Fruit fly (Drosophila melanogaster) whole organism, embryonic: ENCODE results near the gene Esyt2.

Source experiments
- Abd-B ChIP-seq: fragments of 200-800 bp; sonication (Bioruptor generic); optimal IDR thresholded peaks from 2 replicates; lab custom pipeline; 2018; ENCODE audit warnings: missing biosample characterization, mild to moderate bottlenecking, missing genetic modification characterization, moderate library complexity
- CG10147 ChIP-seq: fragments of 200-800 bp; sonication (Bioruptor generic); optimal IDR thresholded peaks from 2 replicates; lab custom pipeline; 2019; ENCODE audit warnings: missing biosample characterization, mild to moderate bottlenecking, missing genetic modification characterization, moderate library complexity
- CG10274 ChIP-seq: fragments of 200-800 bp; sonication (Bioruptor generic); optimal IDR thresholded peaks from 3 replicates; lab custom pipeline; 2017; ENCODE audit warnings: missing biosample characterization, mild to moderate bottlenecking, missing genetic modification characterization
- CG11504 ChIP-seq: fragments of 200-800 bp; sonication (Bioruptor generic); optimal IDR thresholded peaks from 3 replicates; lab custom pipeline; 2019; ENCODE audit warnings: missing biosample characterization, mild to moderate bottlenecking, missing genetic modification characterization, moderate library complexity
- CG11696 ChIP-seq: fragments of 200-800 bp; sonication (Bioruptor generic); IDR thresholded peaks from 2 replicates; pipeline ENCODE4 v1.3.6; 2022; ENCODE audit warnings: missing biosample characterization, missing genetic modification characterization
- CG12219 ChIP-seq: fragments of 200-800 bp; sonication (Bioruptor generic); optimal IDR thresholded peaks from 3 replicates; lab custom pipeline; 2018; ENCODE audit warnings: missing biosample characterization, mild to moderate bottlenecking, missing genetic modification characterization
- CG13775 ChIP-seq: fragments of 200-800 bp; sonication (Bioruptor generic); optimal IDR thresholded peaks from 3 replicates; lab custom pipeline; 2017; ENCODE audit warnings: missing biosample characterization, mild to moderate bottlenecking, missing genetic modification characterization
- CG14014 ChIP-seq: fragments of 200-800 bp; sonication (Bioruptor generic); IDR thresholded peaks from 2 replicates; pipeline ENCODE4 v1.3.6; 2022; ENCODE audit warnings: missing biosample characterization, missing genetic modification characterization
- CG17385 ChIP-seq: fragments of 200-800 bp; sonication (Bioruptor generic); optimal IDR thresholded peaks from 3 replicates; lab custom pipeline; 2018; ENCODE audit warnings: missing biosample characterization, mild to moderate bottlenecking, missing genetic modification characterization
- CG18619 ChIP-seq: fragments of 200-800 bp; sonication (Bioruptor generic); optimal IDR thresholded peaks from 3 replicates; lab custom pipeline; 2017; ENCODE audit warnings: missing biosample characterization, mild to moderate bottlenecking, missing genetic modification characterization
- CG31388 ChIP-seq: fragments of 200-800 bp; sonication (Bioruptor generic); optimal IDR thresholded peaks from 2 replicates; lab custom pipeline; 2016; ENCODE audit warnings: missing biosample characterization, missing genetic modification characterization
- CG3838 ChIP-seq: fragments of 200-800 bp; sonication (Bioruptor generic); optimal IDR thresholded peaks from 3 replicates; lab custom pipeline; 2016; ENCODE audit warnings: missing biosample characterization, missing genetic modification characterization
- CG4360 ChIP-seq: fragments of 200-800 bp; sonication (Bioruptor generic); IDR thresholded peaks from 2 replicates; pipeline ENCODE4 v1.3.6; 2022; ENCODE audit warnings: missing biosample characterization, missing genetic modification characterization
- CG4404 ChIP-seq: fragments of 200-800 bp; sonication (Bioruptor generic); IDR thresholded peaks from 2 replicates; pipeline ENCODE4 v1.3.6; 2022; ENCODE audit warnings: missing biosample characterization, missing genetic modification characterization
- CG6683 ChIP-seq: fragments of 200-800 bp; sonication (Bioruptor generic); optimal IDR thresholded peaks from 2 replicates; lab custom pipeline; 2017; ENCODE audit warnings: missing biosample characterization, mild to moderate bottlenecking, missing genetic modification characterization, missing genetic modification reagents
- CG7357 ChIP-seq: fragments of 200-800 bp; sonication (Bioruptor generic); IDR thresholded peaks from 3 replicates; pipeline ENCODE4 v1.3.6; 2022; ENCODE audit warnings: missing biosample characterization, missing genetic modification characterization
- CG8924 ChIP-seq: fragments of 200-800 bp; optimal IDR thresholded peaks from 3 replicates; lab custom pipeline; 2019; ENCODE audit warnings: missing biosample characterization, mild to moderate bottlenecking, missing genetic modification characterization, moderate library complexity
- CG9817 ChIP-seq: fragments of 200-800 bp; sonication (Bioruptor generic); optimal IDR thresholded peaks from 2 replicates; lab custom pipeline; 2018; ENCODE audit warnings: missing biosample characterization, mild to moderate bottlenecking, missing genetic modification characterization, moderate library complexity
- CkIIα-i1 ChIP-seq: fragments of 200-800 bp; sonication (Bioruptor generic); IDR thresholded peaks from 2 replicates; pipeline ENCODE4 v1.3.6; 2022; ENCODE audit warnings: missing biosample characterization, missing genetic modification characterization
- CrebB ChIP-seq: fragments of 200-800 bp; sonication (Bioruptor generic); optimal IDR thresholded peaks from 3 replicates; lab custom pipeline; 2018; ENCODE audit warnings: missing biosample characterization, mild to moderate bottlenecking, missing genetic modification characterization
- D ChIP-seq, 2 experiments: fragments of 200-800 bp in 1 of 2; fragments of >200 bp in 1 of 2; sonication (Bioruptor generic) in 1 of 2; optimal IDR thresholded peaks; 2 replicates in 1 of 2; 3 replicates in 1 of 2; lab custom pipeline; 2017; ENCODE audit warnings: mild to moderate bottlenecking in 1 of 2, missing biosample characterization in 1 of 2, missing genetic modification characterization in 1 of 2, missing genetic modification reagents in 1 of 2
- E2f1 ChIP-seq: fragments of 200-800 bp; sonication (Bioruptor generic); IDR thresholded peaks from 2 replicates; pipeline ENCODE4 v1.3.6; 2022; ENCODE audit warnings: missing biosample characterization, missing genetic modification characterization
- Hand ChIP-seq: fragments of 200-800 bp; sonication (Bioruptor generic); optimal IDR thresholded peaks from 2 replicates; lab custom pipeline; 2017; ENCODE audit warnings: mild to moderate bottlenecking, missing biosample characterization, missing genetic modification reagents, missing genetic modification characterization
- Hsf ChIP-seq: fragments of 200-800 bp; sonication (Bioruptor generic); optimal IDR thresholded peaks from 3 replicates; lab custom pipeline; 2016; ENCODE audit warnings: missing biosample characterization, missing genetic modification characterization
- Meics ChIP-seq: fragments of 200-800 bp; sonication (Bioruptor generic); optimal IDR thresholded peaks from 2 replicates; lab custom pipeline; 2017; ENCODE audit warnings: missing biosample characterization, mild to moderate bottlenecking, missing genetic modification characterization
- Scr ChIP-seq: fragments of 200-800 bp; sonication (Bioruptor generic); IDR thresholded peaks from 2 replicates; pipeline ENCODE4 v1.3.6; 2022; ENCODE audit warnings: missing biosample characterization, missing genetic modification characterization; ENCODE audit not compliant: partially characterized antibody
- Side ChIP-seq: fragments of 200-800 bp; sonication (Bioruptor generic); optimal IDR thresholded peaks from 2 replicates; lab custom pipeline; 2016; ENCODE audit warnings: missing biosample characterization, missing genetic modification characterization
- Sry-δ ChIP-seq: fragments of 200-800 bp; sonication (Bioruptor generic); optimal IDR thresholded peaks from 2 replicates; lab custom pipeline; 2016; ENCODE audit warnings: missing biosample characterization, missing genetic modification characterization
- Xrp1 ChIP-seq: fragments of 200-800 bp; sonication (Bioruptor generic); IDR thresholded peaks from 2 replicates; pipeline ENCODE4 v1.3.6; 2022; ENCODE audit warnings: missing biosample characterization, missing genetic modification characterization
- ac ChIP-seq: fragments of 200-800 bp; sonication (Bioruptor generic); optimal IDR thresholded peaks from 3 replicates; lab custom pipeline; 2017; ENCODE audit warnings: missing biosample characterization, mild to moderate bottlenecking, missing genetic modification characterization
- ara ChIP-seq: fragments of 200-800 bp; sonication (Bioruptor generic); IDR thresholded peaks from 2 replicates; pipeline ENCODE4 v1.3.6; 2022; ENCODE audit warnings: missing biosample characterization, missing genetic modification characterization
- bab2 ChIP-seq: fragments of 200-800 bp; sonication (Bioruptor generic); optimal IDR thresholded peaks from 2 replicates; lab custom pipeline; 2016; ENCODE audit warnings: missing biosample characterization, missing genetic modification characterization
- bbx ChIP-seq: fragments of 200-800 bp; sonication (Bioruptor generic); IDR thresholded peaks from 2 replicates; pipeline ENCODE4 v1.3.6; 2022; ENCODE audit warnings: missing biosample characterization, missing genetic modification characterization; ENCODE audit not compliant: partially characterized antibody
- cad ChIP-seq: fragments of >200 bp; optimal IDR thresholded peaks from 2 replicates; lab custom pipeline; 2017; ENCODE audit warnings: missing biosample characterization, missing genetic modification characterization
- chif ChIP-seq, 2 experiments: fragments of 200-800 bp; sonication (Bioruptor generic); optimal IDR thresholded peaks; 3 replicates each; lab custom pipeline; 2016; ENCODE audit warnings: missing biosample characterization in 2 of 2, missing genetic modification characterization in 2 of 2
- fd64A ChIP-seq: fragments of 200-800 bp; sonication (Bioruptor generic); optimal IDR thresholded peaks from 3 replicates; lab custom pipeline; 2018; ENCODE audit warnings: missing biosample characterization, mild to moderate bottlenecking, missing genetic modification characterization
- gsb-n ChIP-seq: fragments of 200-800 bp; sonication (Bioruptor generic); optimal IDR thresholded peaks from 3 replicates; lab custom pipeline; 2018; ENCODE audit warnings: missing biosample characterization, mild to moderate bottlenecking, missing genetic modification characterization
- kni ChIP-seq: fragments of 200-800 bp; sonication (Bioruptor generic); optimal IDR thresholded peaks from 3 replicates; lab custom pipeline; 2017; ENCODE audit warnings: mild to moderate bottlenecking, missing biosample characterization, missing genetic modification reagents, missing genetic modification characterization
- lola ChIP-seq, 3 experiments: fragments of >200 bp in 2 of 3; fragments of 200-800 bp in 1 of 3; sonication (Bioruptor generic) in 1 of 3; optimal IDR thresholded peaks; 2 replicates each; lab custom pipeline; 2017 to 2019; ENCODE audit warnings: missing biosample characterization in 3 of 3, missing genetic modification characterization in 3 of 3, mild to moderate bottlenecking in 1 of 3, moderate library complexity in 1 of 3
- mld ChIP-seq: fragments of 200-800 bp; sonication (Bioruptor generic); IDR thresholded peaks from 3 replicates; pipeline ENCODE4 v1.3.6; 2022; ENCODE audit warnings: missing biosample characterization, missing genetic modification characterization; ENCODE audit not compliant: partially characterized antibody
- nau ChIP-seq: fragments of 200-800 bp; sonication (Bioruptor generic); optimal IDR thresholded peaks from 3 replicates; lab custom pipeline; 2017; ENCODE audit warnings: missing biosample characterization, mild to moderate bottlenecking, missing genetic modification characterization, missing genetic modification reagents
- nerfin-1 ChIP-seq: fragments of 200-800 bp; sonication (Bioruptor generic); optimal IDR thresholded peaks from 3 replicates; lab custom pipeline; 2019; ENCODE audit warnings: missing biosample characterization, mild to moderate bottlenecking, missing genetic modification characterization, moderate library complexity
- otp ChIP-seq: fragments of 200-800 bp; sonication (Bioruptor generic); IDR thresholded peaks from 3 replicates; pipeline ENCODE4, ENCODE4 v1.3.6; 2022; ENCODE audit warnings: missing biosample characterization, missing genetic modification characterization
- pros ChIP-seq: fragments of 200-800 bp; sonication (Bioruptor generic); optimal IDR thresholded peaks from 3 replicates; lab custom pipeline; 2019; ENCODE audit warnings: missing biosample characterization, mild to moderate bottlenecking, missing genetic modification characterization, moderate library complexity
- pum ChIP-seq: fragments of 200-800 bp; sonication (Bioruptor generic); optimal IDR thresholded peaks from 2 replicates; lab custom pipeline; 2016; ENCODE audit warnings: missing biosample characterization, missing genetic modification characterization
- seq ChIP-seq: fragments of 200-800 bp; sonication (Bioruptor generic); IDR thresholded peaks from 2 replicates; pipeline ENCODE4 v1.3.6; 2022; ENCODE audit warnings: missing biosample characterization, missing genetic modification characterization
- slp2 ChIP-seq: fragments of 200-800 bp; sonication (Bioruptor generic); optimal IDR thresholded peaks from 2 replicates; lab custom pipeline; 2016; ENCODE audit warnings: missing biosample characterization, missing genetic modification characterization
- tap ChIP-seq: fragments of 200-800 bp; optimal IDR thresholded peaks from 3 replicates; lab custom pipeline; 2019; ENCODE audit warnings: missing biosample characterization, mild to moderate bottlenecking, missing genetic modification characterization, moderate library complexity
- trh ChIP-seq: fragments of 200-800 bp; sonication (Bioruptor generic); optimal IDR thresholded peaks from 2 replicates; lab custom pipeline; 2016; ENCODE audit warnings: missing biosample characterization, missing genetic modification characterization
- ttk ChIP-seq: fragments of 200-800 bp; sonication (Bioruptor generic); IDR thresholded peaks from 2 replicates; pipeline ENCODE4 v2.1.2; 2022; ENCODE audit warnings: missing biosample characterization, missing genetic modification characterization
- twi ChIP-seq: fragments of 200-800 bp; optimal IDR thresholded peaks from 2 replicates; lab custom pipeline; 2019; ENCODE audit warnings: missing biosample characterization, mild to moderate bottlenecking, missing genetic modification characterization, moderate library complexity

Gene Esyt2

DNA sequence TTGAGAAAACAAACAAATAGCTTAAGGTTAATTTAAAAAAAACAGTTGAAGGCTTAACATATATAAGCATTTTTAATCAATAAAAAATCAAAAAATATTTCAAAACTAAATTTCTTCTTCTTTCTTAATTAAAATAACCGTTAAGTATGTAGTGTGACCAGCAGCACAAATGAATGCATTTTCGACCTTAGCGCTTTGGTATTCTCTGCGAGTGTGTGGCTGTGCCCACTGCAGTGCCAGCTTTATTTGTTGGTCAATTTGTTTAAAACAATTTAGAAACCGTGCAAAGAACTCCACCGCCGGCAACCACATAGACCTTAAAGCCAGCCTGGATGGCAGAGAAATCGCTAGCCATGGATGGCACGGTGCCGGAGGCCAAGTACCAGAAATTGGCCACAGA, 16.7 kb upstream of the Esyt2 start, which contains the start of gene CG6607 (continued):
- no peak for TF ChIP-seq trh
- TF ChIP-seq otp (GFP tag; lab: Robert Waterston, UW) = no peak
- no peak for TF ChIP-seq CG11696
- TF ChIP-seq CG7357 (GFP tag; lab: Robert Waterston, UW) = no peak
- no peak for TF ChIP-seq CG11504
- peak; percentile 37; the same call in 1 of the 2 replicates for TF ChIP-seq Scr (GFP tag; lab: Robert Waterston, UW)
- TF ChIP-seq CG9817 (tag; lab: Kevin White, UChicago) = no peak
- TF ChIP-seq CG31388 (GFP tag; lab: Kevin White, UChicago) = no peak
- TF ChIP-seq ttk (GFP tag; lab: Robert Waterston, UW) = no peak
- TF ChIP-seq cad (GFP tag; lab: Kevin White, UChicago) = no peak
- no peak for TF ChIP-seq Hand
- no peak for TF ChIP-seq Hsf (GFP tag; lab: Kevin White, UChicago)
- TF ChIP-seq Meics (GFP tag; lab: Kevin White, UChicago) = no peak
- peak; percentile 40; the same call in 1 of the 2 replicates for TF ChIP-seq bbx
- TF ChIP-seq CG4404 (GFP tag; lab: Robert Waterston, UW) = no peak
- no peak for TF ChIP-seq kni (GFP tag; lab: Kevin White, UChicago)
- TF ChIP-seq CG10147 = no peak
- no peak for TF ChIP-seq CG3838
- peak; percentile 10 for TF ChIP-seq Sry-δ (GFP tag; lab: Kevin White, UChicago)
- no peak for TF ChIP-seq twi (tag; lab: Kevin White, UChicago)
- TF ChIP-seq gsb-n = no peak
- TF ChIP-seq fd64A (GFP tag; lab: Kevin White, UChicago) = no peak
- TF ChIP-seq CG6683 (GFP tag; lab: Kevin White, UChicago) = no peak
- no peak for TF ChIP-seq CG13775 (GFP tag; lab: Kevin White, UChicago)
- TF ChIP-seq slp2 (GFP tag; lab: Kevin White, UChicago) = no peak
- no peak for TF ChIP-seq nerfin-1
- TF ChIP-seq D (optimal IDR thresholded peaks at IDR 0.05; lab: Kevin White, UChicago) = no peak
- TF ChIP-seq D (GFP tag; optimal IDR thresholded peaks at IDR 0.05; lab: Kevin White, UChicago) = no peak
- TF ChIP-seq CrebB (tag; lab: Kevin White, UChicago) = no peak
- TF ChIP-seq pum (GFP tag; lab: Kevin White, UChicago) = no peak
- TF ChIP-seq Abd-B (GFP tag; lab: Kevin White, UChicago) = no peak
- no peak for TF ChIP-seq CG18619 (GFP tag; lab: Kevin White, UChicago)
- no peak for TF ChIP-seq E2f1 (GFP tag; lab: Robert Waterston, UW)
- TF ChIP-seq lola (GFP tag; optimal IDR thresholded peaks at IDR 0.05; lab: Kevin White, UChicago) = no peak
- no peak for TF ChIP-seq chif (GFP tag; optimal IDR thresholded peaks at IDR 0.05; lab: Kevin White, UChicago)
- TF ChIP-seq pros (GFP tag; lab: Kevin White, UChicago) = no peak
- TF ChIP-seq bab2 = no peak
- no peak for TF ChIP-seq nau (GFP tag; lab: Kevin White, UChicago)
- TF ChIP-seq CG10274 (GFP tag; lab: Kevin White, UChicago) = no peak
- no peak for TF ChIP-seq Xrp1 (GFP tag; lab: Robert Waterston, UW)
- TF ChIP-seq ac (GFP tag; lab: Kevin White, UChicago) = no peak
- TF ChIP-seq tap (tag; lab: Kevin White, UChicago) = no peak
- no peak for TF ChIP-seq CkIIα-i1
- no peak for TF ChIP-seq ara (GFP tag; lab: Robert Waterston, UW)
- no peak for TF ChIP-seq CG14014 (GFP tag; lab: Robert Waterston, UW)
- TF ChIP-seq seq (GFP tag; lab: Robert Waterston, UW) = no peak
- TF ChIP-seq CG12219 (GFP tag; lab: Kevin White, UChicago) = no peak
- peak; percentile 93 for TF ChIP-seq CG17385 (GFP tag; lab: Kevin White, UChicago)
- no peak for TF ChIP-seq Side
- no peak for TF ChIP-seq mld (GFP tag; lab: Robert Waterston, UW)
- peak; percentile 66 for TF ChIP-seq CG8924 (tag; lab: Kevin White, UChicago)
- TF ChIP-seq CG4360 (GFP tag; lab: Robert Waterston, UW) = no peak
